Fruit fly (Drosophila melanogaster) whole organism: ENCODE results near the gene CG14452.

Experiments
- CG8478 ChIP-seq: fragments of >200 bp; optimal IDR thresholded peaks from 2 replicates; lab custom pipeline; 2018; ENCODE audit warnings: inconsistent platforms
- psq ChIP-seq: fragments of >200 bp; optimal IDR thresholded peaks from 2 replicates; lab custom pipeline; 2017
- usp ChIP-seq: fragments of >200 bp; optimal IDR thresholded peaks from 2 replicates; lab custom pipeline; 2017; ENCODE audit warnings: missing biosample characterization, missing genetic modification characterization, mixed read lengths

DNA sequence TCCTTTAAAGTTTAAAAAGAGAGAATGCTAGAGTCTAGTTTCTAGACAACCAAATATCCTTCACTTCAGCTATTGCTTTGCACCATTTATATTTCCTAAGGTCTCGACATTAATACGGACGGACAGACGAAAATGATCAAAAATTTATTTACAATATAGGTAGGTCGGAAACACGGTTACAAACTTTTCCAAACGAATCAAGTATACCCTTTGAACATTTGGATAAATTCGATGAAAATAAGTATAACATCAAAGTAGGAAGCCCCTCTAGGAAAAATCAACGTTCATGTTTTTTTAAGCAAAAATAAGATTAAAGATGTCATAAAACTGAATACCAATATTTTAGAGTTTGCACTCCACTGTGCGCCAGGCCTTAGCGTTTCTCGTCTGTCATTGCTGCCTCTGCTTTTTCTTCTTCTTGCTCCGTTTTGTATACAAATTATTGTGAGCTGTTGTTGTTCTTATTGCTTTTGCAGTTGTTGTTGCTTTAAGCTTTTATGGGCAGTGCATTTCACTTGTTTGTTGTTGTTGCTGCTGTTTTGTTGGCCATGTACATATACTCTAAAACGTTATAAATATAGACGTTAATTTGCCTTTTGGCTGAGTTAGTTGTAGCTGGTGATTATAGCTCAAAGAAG is 47.3 kb downstream of the CG14452 start:
- TF ChIP-seq psq (lab: Kevin White, UChicago) (no peak), usp (GFP tag; lab: Kevin White, UChicago) (no peak), CG8478 (lab: Kevin White, UChicago) (no peak)
